Fruit fly (Drosophila melanogaster): ENCODE measurements around the gene Tdh.

Tdh gene

dm6 chr3L:20471499-20472313 is 5.0 kb downstream of the Tdh start (continued):
- TF ChIP-seq Sry-δ (GFP tag; optimal IDR thresholded peaks at IDR 0.05) (peak; percentile 1), CG6683 (GFP tag; optimal IDR thresholded peaks at IDR 0.05) (peak; percentile 37), CG3163 (GFP tag; optimal IDR thresholded peaks at IDR 0.05) (peak; percentile 43), Tbp (GFP tag; optimal IDR thresholded peaks at IDR 0.05) (no peak), CG7271 (tag; optimal IDR thresholded peaks at IDR 0.05) (no peak), CG15073 (GFP tag; optimal IDR thresholded peaks at IDR 0.05) (no peak), fd64A (GFP tag; optimal IDR thresholded peaks at IDR 0.05) (peak; percentile 75), tap (tag; optimal IDR thresholded peaks at IDR 0.05) (peak; percentile 12), Pdp1 (GFP tag; optimal IDR thresholded peaks at IDR 0.05) (peak; percentile 20 to 61), pnt (GFP tag; optimal IDR thresholded peaks at IDR 0.05) (peak; percentile 38), tup (GFP tag; optimal IDR thresholded peaks at IDR 0.05) (peak; percentile 49), Nf-YB (GFP tag; optimal IDR thresholded peaks at IDR 0.05) (peak; percentile 33), Sox100B (GFP tag; optimal IDR thresholded peaks at IDR 0.05) (peak; percentile 53), CG10959 (GFP tag; IDR thresholded peaks at IDR 0.05) (peak; percentile 6; the same call in 1 of the 2 replicates), pum (GFP tag; optimal IDR thresholded peaks at IDR 0.05) (peak; percentile 17), CG3847 (GFP tag; IDR thresholded peaks at IDR 0.05) (no peak; the same call in 1 of the 2 replicates), CG18476 (GFP tag; optimal IDR thresholded peaks at IDR 0.05) (peak; percentile 41), CG34422 (GFP tag; IDR thresholded peaks at IDR 0.05) (peak; percentile 40; the same call in 1 of the 3 replicates), Side (GFP tag; optimal IDR thresholded peaks at IDR 0.05) (peak; percentile 61), CG7745 (tag; optimal IDR thresholded peaks at IDR 0.05) (peak; percentile 20)

DNA sequence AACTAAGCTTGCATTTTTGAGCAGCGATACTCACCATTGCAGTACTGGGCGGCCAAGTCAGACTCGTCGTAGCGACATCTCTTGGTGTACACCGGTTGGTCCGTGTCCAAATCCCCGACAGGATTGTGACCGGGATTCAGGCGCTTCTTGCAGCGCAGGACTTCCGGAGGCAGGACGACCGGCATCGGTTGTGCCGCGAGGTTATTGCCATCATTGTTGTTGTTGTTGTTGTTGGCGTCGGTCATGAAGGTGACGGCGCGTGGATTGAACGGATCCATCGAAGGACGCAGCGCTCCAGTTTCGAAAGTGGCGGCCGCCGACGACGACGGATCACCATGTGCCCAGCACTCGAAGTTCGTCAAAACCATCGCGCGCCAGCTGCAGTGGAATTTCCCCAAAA is 5.9 kb downstream of the Tdh start:
- no peak for TF ChIP-seq Atf3 (GFP tag; optimal IDR thresholded peaks at IDR 0.05)
- peak; percentile 21 for TF ChIP-seq da (GFP tag; optimal IDR thresholded peaks at IDR 0.05)
- TF ChIP-seq lov (optimal IDR thresholded peaks at IDR 0.05): no peak
- TF ChIP-seq lov (GFP tag; IDR thresholded peaks at IDR 0.05): 0 out of 3 replicates have a peak, but pooled peaks have one; percentile 50
- peak; percentile 85 for TF ChIP-seq CG4360 (GFP tag; IDR thresholded peaks at IDR 0.05)
- no peak for TF ChIP-seq Hr39 (optimal IDR thresholded peaks at IDR 0.05)
- no peak for TF ChIP-seq run (tag; optimal IDR thresholded peaks at IDR 0.05)
- peak; percentile 68 for TF ChIP-seq Med (GFP tag)

dm6 chr3L:20473021-20473799 is 6.5 kb downstream of the Tdh start, which contains the start of the genes CG32428 and CG5969:
Gene CG32428, minus strand, starts transcription at chr3L:20473723.
Gene CG5969, plus strand, starts transcription at chr3L:20473783.
- TF ChIP-seq CG14441 (GFP tag; IDR thresholded peaks at IDR 0.05) (peak; percentile 76), btn (GFP tag; optimal IDR thresholded peaks at IDR 0.05) (no peak), wor (GFP tag; IDR thresholded peaks at IDR 0.05) (no peak), ase (GFP tag; IDR thresholded peaks at IDR 0.05) (peak; percentile 50; the same call in 1 of the 3 replicates), grau (tag; optimal IDR thresholded peaks at IDR 0.05) (peak; percentile 62), CG14710 (tag; optimal IDR thresholded peaks at IDR 0.05) (peak; percentile 96), scrt (GFP tag; optimal IDR thresholded peaks at IDR 0.05) (peak; percentile 9), Nf-YC (tag; optimal IDR thresholded peaks at IDR 0.05) (peak; percentile 73), CG1647 (GFP tag; optimal IDR thresholded peaks at IDR 0.05) (no peak), z (GFP tag; IDR thresholded peaks at IDR 0.05) (no peak), Sox102F (GFP tag; optimal IDR thresholded peaks at IDR 0.05) (peak; percentile 51), ftz-f1 (GFP tag; optimal IDR thresholded peaks at IDR 0.05) (peak; percentile 80), YL-1 (GFP tag; optimal IDR thresholded peaks at IDR 0.05) (peak; percentile 44), knrl (GFP tag; IDR thresholded peaks at IDR 0.05; ENCODE audit: partially characterized antibody) (no peak), aop (GFP tag; IDR thresholded peaks at IDR 0.05) (no peak), stwl (tag; optimal IDR thresholded peaks at IDR 0.05) (peak; percentile 59), CG31441 (GFP tag; IDR thresholded peaks at IDR 0.05) (no peak; the same call in 1 of the 2 replicates), CG14014 (GFP tag; IDR thresholded peaks at IDR 0.05) (peak; percentile 71), nerfin-1 (tag; optimal IDR thresholded peaks at IDR 0.05) (peak; percentile 20)
